Worm (Caenorhabditis elegans): ENCODE results near the gene mua-3.

DNA sequence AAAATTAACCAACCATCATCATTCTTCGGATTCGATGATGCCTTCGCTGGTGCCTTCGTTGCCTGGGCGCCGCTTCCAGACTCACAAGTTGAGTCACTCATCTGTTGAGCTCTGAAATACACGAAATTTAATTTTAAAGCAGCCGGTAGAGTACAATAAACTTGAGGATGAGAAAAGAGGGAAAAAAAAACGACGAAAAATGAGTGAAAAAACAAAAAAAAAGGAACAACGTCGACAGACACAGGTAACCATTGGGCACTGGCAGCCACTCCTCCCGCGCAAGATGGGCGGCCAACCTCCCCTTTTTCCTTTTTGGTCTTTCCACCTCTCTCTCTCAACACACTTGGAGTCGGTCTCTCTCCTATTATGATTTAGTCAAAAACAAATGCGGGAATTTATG, 13.8 kb upstream of the mua-3 start, which contains the start of gene K08E5.1:
- TF ChIP-seq ama-1 (optimal IDR thresholded peaks at IDR 0.05) (no peak), ceh-13 (GFP tag; optimal IDR thresholded peaks at IDR 0.05) (no peak), B0310.2 (tag; optimal IDR thresholded peaks at IDR 0.05) (no peak), flt-1 (GFP tag; IDR thresholded peaks at IDR 0.05) (no peak), ets-7 (tag; optimal IDR thresholded peaks at IDR 0.05) (no peak), tbx-37 (GFP tag; conservative IDR thresholded peaks at IDR 0.05) (no peak), pes-1 (GFP tag; IDR thresholded peaks at IDR 0.05) (no peak), tbx-11 (GFP tag; IDR thresholded peaks at IDR 0.05) (no peak), scrt-1 (GFP tag; IDR thresholded peaks at IDR 0.05) (no peak), hnd-1 (tag; optimal IDR thresholded peaks at IDR 0.05) (no peak), hmbx-1 (tag; optimal IDR thresholded peaks at IDR 0.05) (no peak), sea-1 (GFP tag; conservative IDR thresholded peaks at IDR 0.05) (no peak), ceh-36 (tag; optimal IDR thresholded peaks at IDR 0.05) (no peak), hmg-4 (GFP tag; optimal IDR thresholded peaks at IDR 0.05) (no peak)
